Worm (Caenorhabditis elegans) whole organism, L4/young adult: Measurements from ENCODE around the gene F26A10.2.

Experiments used
- dao-5 ChIP-seq: sonication (generic microtip); optimal IDR thresholded peaks from 2 replicates; lab custom pipeline; 2016; ENCODE audit warnings: missing genotype, missing genetic modification characterization, moderate library complexity, missing compliant biosample characterization
- him-1 ChIP-seq: sonication (generic microtip); optimal IDR thresholded peaks from 2 replicates; lab custom pipeline; 2016; ENCODE audit warnings: missing genotype, missing genetic modification reagents, missing genetic modification characterization, missing compliant biosample characterization

DNA sequence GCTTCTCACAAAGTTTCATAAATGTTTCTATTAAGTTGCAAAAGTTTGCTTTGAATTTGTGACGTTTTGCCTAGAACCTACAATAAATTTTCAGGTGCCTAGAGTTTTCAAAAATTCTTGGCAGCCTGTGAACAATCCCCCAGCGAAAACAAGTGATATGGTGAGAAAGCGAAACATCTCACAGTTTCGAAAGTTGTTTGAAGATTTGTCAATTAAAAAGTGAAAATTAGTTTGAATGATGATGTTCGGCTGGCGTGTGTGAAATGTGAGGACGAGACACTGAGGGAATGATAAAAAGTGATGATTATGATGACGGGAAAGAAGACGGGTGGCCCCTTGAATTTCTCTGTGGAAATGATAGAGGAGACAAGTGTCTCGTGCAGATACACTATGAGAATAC is 6.4 kb downstream of the F26A10.2 start:
- TF ChIP-seq him-1 (tag; lab: Kevin White, UChicago): no peak
- TF ChIP-seq dao-5 (tag; lab: Kevin White, UChicago): no peak
